Fruit fly (Drosophila melanogaster) whole organism, embryonic: ENCODE data around the gene CG11898.
A peak's percentile ranks its signal among the peaks of the same experiment; 100 is the strongest.

Source experiments
- Asciz ChIP-seq: fragments of 200-800 bp; sonication (Bioruptor generic); optimal IDR thresholded peaks from 2 replicates; lab custom pipeline; 2017; ENCODE audit warnings: missing biosample characterization, mild to moderate bottlenecking, missing genetic modification characterization, missing genetic modification reagents
- CG10267 ChIP-seq: fragments of 200-800 bp; sonication (Bioruptor generic); optimal IDR thresholded peaks from 2 replicates; lab custom pipeline; 2018; ENCODE audit warnings: missing biosample characterization, mild to moderate bottlenecking, missing genetic modification characterization, moderate library complexity
- CG11085 ChIP-seq: fragments of 200-800 bp; sonication (Bioruptor generic); IDR thresholded peaks from 2 replicates; pipeline ENCODE4 v1.3.6; 2022; ENCODE audit warnings: missing biosample characterization, missing genetic modification characterization
- CG11093 ChIP-seq: fragments of 200-800 bp; sonication (Bioruptor generic); IDR thresholded peaks from 3 replicates; pipeline ENCODE4 v1.3.6; 2022; ENCODE audit warnings: missing biosample characterization, missing genetic modification characterization
- CG11696 ChIP-seq: fragments of 200-800 bp; sonication (Bioruptor generic); IDR thresholded peaks from 2 replicates; pipeline ENCODE4 v1.3.6; 2022; ENCODE audit warnings: missing biosample characterization, missing genetic modification characterization
- CG12391 ChIP-seq: fragments of 200-800 bp; sonication (Bioruptor generic); optimal IDR thresholded peaks from 3 replicates; lab custom pipeline; 2018; ENCODE audit warnings: missing biosample characterization, mild to moderate bottlenecking, missing genetic modification characterization, moderate library complexity
- CG12659 ChIP-seq: fragments of 200-800 bp; sonication (Bioruptor generic); optimal IDR thresholded peaks from 3 replicates; lab custom pipeline; 2017; ENCODE audit warnings: mild to moderate bottlenecking, missing biosample characterization, missing genetic modification reagents, missing genetic modification characterization
- CG14050 ChIP-seq: fragments of 200-800 bp; sonication (Bioruptor generic); IDR thresholded peaks from 3 replicates; pipeline ENCODE4 v1.3.6; 2022; ENCODE audit warnings: missing biosample characterization, missing genetic modification characterization
- CG14710 ChIP-seq: fragments of 200-800 bp; sonication (Bioruptor generic); optimal IDR thresholded peaks from 3 replicates; lab custom pipeline; 2019; ENCODE audit warnings: missing biosample characterization, mild to moderate bottlenecking, missing genetic modification characterization, moderate library complexity
- CG15514 ChIP-seq: fragments of 200-800 bp; sonication (Bioruptor generic); optimal IDR thresholded peaks from 3 replicates; lab custom pipeline; 2017; ENCODE audit warnings: missing biosample characterization, missing genetic modification characterization, mild to moderate bottlenecking, moderate library complexity, missing genetic modification reagents
- CG17328 ChIP-seq: fragments of 200-800 bp; sonication (Bioruptor generic); IDR thresholded peaks from 2 replicates; pipeline ENCODE4 v1.3.6; 2022; ENCODE audit warnings: missing biosample characterization, missing genetic modification characterization
- CG17359 ChIP-seq: fragments of 200-800 bp; sonication (Bioruptor generic); optimal IDR thresholded peaks from 3 replicates; lab custom pipeline; 2018; ENCODE audit warnings: missing biosample characterization, mild to moderate bottlenecking, missing genetic modification characterization, moderate library complexity
- CG17802 ChIP-seq: fragments of 200-800 bp; sonication (Bioruptor generic); optimal IDR thresholded peaks from 2 replicates; lab custom pipeline; 2018; ENCODE audit warnings: missing biosample characterization, mild to moderate bottlenecking, missing genetic modification characterization, moderate library complexity
- CG18011 ChIP-seq: fragments of 200-800 bp; sonication (Bioruptor generic); optimal IDR thresholded peaks from 2 replicates; lab custom pipeline; 2017; ENCODE audit warnings: missing biosample characterization, missing genetic modification characterization, mild to moderate bottlenecking, moderate library complexity, missing genotype
- CG18262 ChIP-seq: fragments of 200-800 bp; optimal IDR thresholded peaks from 3 replicates; lab custom pipeline; 2019; ENCODE audit warnings: missing biosample characterization, mild to moderate bottlenecking, missing genetic modification characterization, moderate library complexity
- CG2678 ChIP-seq: fragments of 200-800 bp; sonication (Bioruptor generic); optimal IDR thresholded peaks from 3 replicates; lab custom pipeline; 2019; ENCODE audit warnings: missing biosample characterization, mild to moderate bottlenecking, missing genetic modification characterization, moderate library complexity
- CG31224 ChIP-seq: fragments of 200-800 bp; sonication (Bioruptor generic); IDR thresholded peaks from 2 replicates; pipeline ENCODE4 v1.3.6; 2022; ENCODE audit warnings: missing biosample characterization, missing genetic modification characterization
- CG34224 ChIP-seq: fragments of 200-800 bp; sonication (Bioruptor generic); IDR thresholded peaks from 3 replicates; pipeline ENCODE4 v1.3.6; 2022; ENCODE audit warnings: missing biosample characterization, missing genetic modification characterization; ENCODE audit not compliant: partially characterized antibody
- CG8388 ChIP-seq: fragments of 200-800 bp; sonication (Bioruptor generic); optimal IDR thresholded peaks from 2 replicates; lab custom pipeline; 2019; ENCODE audit warnings: missing biosample characterization, mild to moderate bottlenecking, missing genetic modification characterization, moderate library complexity
- CG9437 ChIP-seq: fragments of 200-800 bp; sonication (Bioruptor generic); optimal IDR thresholded peaks from 2 replicates; lab custom pipeline; 2018; ENCODE audit warnings: missing biosample characterization, mild to moderate bottlenecking, missing genetic modification characterization
- CG9609 ChIP-seq: fragments of 200-800 bp; sonication (Bioruptor generic); optimal IDR thresholded peaks from 3 replicates; lab custom pipeline; 2016; ENCODE audit warnings: missing biosample characterization, missing genetic modification characterization
- CkIIα-i1 ChIP-seq: fragments of 200-800 bp; sonication (Bioruptor generic); IDR thresholded peaks from 2 replicates; pipeline ENCODE4 v1.3.6; 2022; ENCODE audit warnings: missing biosample characterization, missing genetic modification characterization
- Doc3 ChIP-seq: fragments of 200-800 bp; sonication (Bioruptor generic); IDR thresholded peaks from 3 replicates; pipeline ENCODE4 v1.3.6; 2022; ENCODE audit warnings: missing biosample characterization, missing genetic modification characterization; ENCODE audit not compliant: partially characterized antibody
- ERR ChIP-seq: fragments of 200-800 bp; sonication (Bioruptor generic); optimal IDR thresholded peaks from 2 replicates; lab custom pipeline; 2016; ENCODE audit warnings: missing biosample characterization, missing genetic modification characterization
- HHEX ChIP-seq: fragments of 200-800 bp; sonication (Bioruptor generic); optimal IDR thresholded peaks from 3 replicates; lab custom pipeline; 2017; ENCODE audit warnings: missing biosample characterization, mild to moderate bottlenecking, missing genetic modification characterization, missing genetic modification reagents
- Hr3 ChIP-seq: fragments of 200-800 bp; sonication (Bioruptor generic); optimal IDR thresholded peaks from 3 replicates; lab custom pipeline; 2016; ENCODE audit warnings: missing biosample characterization, missing genetic modification characterization
- Hr78 ChIP-seq, 2 experiments: fragments of 200-800 bp in 1 of 2; fragments of >200 bp in 1 of 2; sonication (Bioruptor generic) in 1 of 2; optimal IDR thresholded peaks; 2 replicates each; lab custom pipeline; 2017 to 2019; ENCODE audit warnings: missing biosample characterization in 2 of 2, missing genetic modification characterization in 2 of 2, mild to moderate bottlenecking in 1 of 2, moderate library complexity in 1 of 2
- Scr ChIP-seq: fragments of 200-800 bp; sonication (Bioruptor generic); IDR thresholded peaks from 2 replicates; pipeline ENCODE4 v1.3.6; 2022; ENCODE audit warnings: missing biosample characterization, missing genetic modification characterization; ENCODE audit not compliant: partially characterized antibody
- Sin3A ChIP-seq: fragments of >200 bp; optimal IDR thresholded peaks from 2 replicates; lab custom pipeline; 2018
- Spps ChIP-seq: fragments of 200-800 bp; sonication (Bioruptor generic); optimal IDR thresholded peaks from 2 replicates; lab custom pipeline; 2018; ENCODE audit warnings: missing biosample characterization, mild to moderate bottlenecking, missing genetic modification characterization
- TFAM ChIP-seq: fragments of 200-800 bp; sonication (Bioruptor generic); optimal IDR thresholded peaks from 2 replicates; lab custom pipeline; 2017; ENCODE audit warnings: missing biosample characterization, missing genetic modification characterization, inconsistent platforms
- Trl ChIP-seq, 3 experiments: fragments of >200 bp in 2 of 3; fragments of 200-800 bp in 1 of 3; sonication (Bioruptor generic) in 1 of 3; optimal IDR thresholded peaks; 2 replicates in 1 of 3; 3 replicates in 2 of 3; lab custom pipeline; 2016 to 2017; ENCODE audit warnings: missing biosample characterization in 1 of 3, missing genetic modification characterization in 1 of 3
- ase ChIP-seq: fragments of 200-800 bp; sonication (Bioruptor generic); IDR thresholded peaks from 3 replicates; pipeline ENCODE4 v1.3.6; 2022; ENCODE audit warnings: missing biosample characterization, missing genetic modification characterization
- croc ChIP-seq: fragments of 200-800 bp; sonication (Bioruptor generic); conservative IDR thresholded peaks from 3 replicates; pipeline ENCODE4 v1.3.6; 2022; ENCODE audit warnings: missing biosample characterization, missing genetic modification characterization
- crol ChIP-seq: fragments of 200-800 bp; sonication (Bioruptor generic); IDR thresholded peaks from 2 replicates; pipeline ENCODE4 v1.3.6; 2022; ENCODE audit warnings: missing biosample characterization, missing genetic modification characterization
- dmrt99B ChIP-seq: fragments of 200-800 bp; sonication (Bioruptor generic); optimal IDR thresholded peaks from 2 replicates; lab custom pipeline; 2018; ENCODE audit warnings: missing biosample characterization, mild to moderate bottlenecking, missing genetic modification characterization, moderate library complexity
- dpn ChIP-seq, 2 experiments: fragments of 200-800 bp; sonication (Bioruptor generic); optimal IDR thresholded peaks; 3 replicates each; lab custom pipeline; 2016; ENCODE audit warnings: missing biosample characterization in 2 of 2, missing genetic modification characterization in 2 of 2
- gem ChIP-seq: fragments of 200-800 bp; sonication (Bioruptor generic); optimal IDR thresholded peaks from 2 replicates; lab custom pipeline; 2019; ENCODE audit warnings: missing biosample characterization, mild to moderate bottlenecking, missing genetic modification characterization, moderate library complexity
- gro ChIP-seq: fragments of 200-800 bp; sonication (Bioruptor generic); optimal IDR thresholded peaks from 2 replicates; lab custom pipeline; 2016; ENCODE audit warnings: missing biosample characterization, missing genetic modification characterization
- nom ChIP-seq: fragments of 200-800 bp; sonication (Bioruptor generic); optimal IDR thresholded peaks from 2 replicates; lab custom pipeline; 2017; ENCODE audit warnings: missing biosample characterization, missing genetic modification characterization, mild to moderate bottlenecking, moderate library complexity, missing genetic modification reagents
- phol ChIP-seq: fragments of 200-800 bp; sonication (Bioruptor generic); optimal IDR thresholded peaks from 3 replicates; lab custom pipeline; 2018; ENCODE audit warnings: missing biosample characterization, mild to moderate bottlenecking, missing genetic modification characterization, moderate library complexity
- row ChIP-seq: fragments of 200-800 bp; sonication (Bioruptor generic); IDR thresholded peaks from 3 replicates; pipeline ENCODE4 v1.3.6; 2022; ENCODE audit warnings: missing biosample characterization, missing genetic modification characterization
- so ChIP-seq: fragments of 200-800 bp; sonication (Bioruptor generic); IDR thresholded peaks from 3 replicates; pipeline ENCODE4 v1.3.6; 2022; ENCODE audit warnings: missing biosample characterization, missing genetic modification characterization
- stwl ChIP-seq: fragments of 200-800 bp; sonication (Bioruptor generic); optimal IDR thresholded peaks from 3 replicates; lab custom pipeline; 2018; ENCODE audit warnings: missing biosample characterization, mild to moderate bottlenecking, missing genetic modification characterization, moderate library complexity
- tap ChIP-seq: fragments of 200-800 bp; optimal IDR thresholded peaks from 3 replicates; lab custom pipeline; 2019; ENCODE audit warnings: missing biosample characterization, mild to moderate bottlenecking, missing genetic modification characterization, moderate library complexity
- tin ChIP-seq: fragments of 200-800 bp; sonication (Bioruptor generic); optimal IDR thresholded peaks from 3 replicates; lab custom pipeline; 2016; ENCODE audit warnings: missing biosample characterization, missing genetic modification characterization
- tll ChIP-seq, 2 experiments: fragments of 200-800 bp in 1 of 2; fragments of >200 bp in 1 of 2; sonication (Bioruptor generic) in 1 of 2; optimal IDR thresholded peaks; 2 replicates each; lab custom pipeline; 2017 to 2019; ENCODE audit warnings: missing biosample characterization in 2 of 2, missing genetic modification characterization in 2 of 2, mild to moderate bottlenecking in 1 of 2, moderate library complexity in 1 of 2
- tx ChIP-seq: fragments of 200-800 bp; sonication (Bioruptor generic); optimal IDR thresholded peaks from 2 replicates; lab custom pipeline; 2016; ENCODE audit warnings: missing biosample characterization, missing genetic modification characterization

The CG11898 gene

dm6 chr3R:29210542-29211393 lies 45.3 kb downstream of the CG11898 start (continued):
- TF ChIP-seq Sin3A (no peak), tx (GFP tag; lab: Kevin White, UChicago) (no peak), Hr78 (GFP tag; optimal IDR thresholded peaks at IDR 0.05; lab: Kevin White, UChicago) (peak in 1 of 2 experiments; percentile 48), TFAM (no peak), tin (GFP tag; lab: Kevin White, UChicago) (no peak), HHEX (no peak), CG8388 (peak; percentile 6), CG12391 (tag; lab: Kevin White, UChicago) (peak; percentile 22), CG18262 (tag; lab: Kevin White, UChicago) (peak; percentile 47), ase (no peak), ERR (GFP tag; lab: Kevin White, UChicago) (no peak), row (GFP tag; lab: Robert Waterston, UW) (peak; percentile 58), CkIIα-i1 (GFP tag; lab: Robert Waterston, UW) (no peak), CG15514 (no peak), crol (GFP tag; lab: Robert Waterston, UW) (peak; percentile 82), tll (GFP tag; optimal IDR thresholded peaks at IDR 0.05; lab: Kevin White, UChicago) (no peak), Spps (tag; lab: Kevin White, UChicago) (no peak), Hr3 (GFP tag; lab: Kevin White, UChicago) (no peak), stwl (tag; lab: Kevin White, UChicago) (no peak), gem (tag; lab: Kevin White, UChicago) (peak; percentile 56), CG12659 (GFP tag; lab: Kevin White, UChicago) (no peak), nom (peak; percentile 86), CG17802 (tag; lab: Kevin White, UChicago) (no peak), dpn (GFP tag; optimal IDR thresholded peaks at IDR 0.05; lab: Kevin White, UChicago) (no peak), CG10267 (tag; lab: Kevin White, UChicago) (peak; percentile 15), croc (peak; percentile 38; the same call in 2 of the 3 replicates), dmrt99B (no peak), CG34224 (GFP tag; lab: Robert Waterston, UW) (no peak), CG9437 (GFP tag; lab: Kevin White, UChicago) (no peak), CG2678 (tag; lab: Kevin White, UChicago) (no peak), Trl (optimal IDR thresholded peaks at IDR 0.05; lab: Kevin White, UChicago) (peak in 1 of 2 experiments; percentile 18), Trl (GFP tag; optimal IDR thresholded peaks at IDR 0.05; lab: Kevin White, UChicago) (no peak), phol (tag; lab: Kevin White, UChicago) (peak; percentile 38), CG14710 (tag; lab: Kevin White, UChicago) (peak; percentile 19), CG18011 (GFP tag; lab: Kevin White, UChicago) (no peak), so (GFP tag; lab: Robert Waterston, UW) (no peak), gro (GFP tag; lab: Kevin White, UChicago) (no peak), Asciz (no peak), CG17328 (0 out of 2 replicates have a peak, but pooled peaks have one; percentile 35), CG11093 (GFP tag; lab: Robert Waterston, UW) (no peak), CG14050 (GFP tag; lab: Robert Waterston, UW) (no peak), CG31224 (GFP tag; lab: Robert Waterston, UW) (no peak), CG9609 (GFP tag; lab: Kevin White, UChicago) (no peak), CG11696 (GFP tag; lab: Robert Waterston, UW) (no peak), Scr (no peak), tap (tag; lab: Kevin White, UChicago) (no peak), Doc3 (no peak), CG17359 (tag; lab: Kevin White, UChicago) (peak; percentile 21), CG11085 (GFP tag; lab: Robert Waterston, UW) (no peak)
